Worm (Caenorhabditis elegans) whole organism, L4 larva: ENCODE results near the gene pals-18.

Source experiments
- F10B5.3 ChIP-seq: sonication (generic microtip); optimal IDR thresholded peaks from 2 replicates; lab custom pipeline; 2016; ENCODE audit warnings: mild to moderate bottlenecking, missing genetic modification characterization, missing compliant biosample characterization
- F44E2.7 ChIP-seq: fragments of 200-800 bp; sonication (Bioruptor generic); IDR thresholded peaks from 2 replicates; pipeline ENCODE4 v2.1.2; 2022; ENCODE audit warnings: missing genetic modification characterization, missing compliant biosample characterization
- F49E8.2 ChIP-seq: sonication (generic microtip); optimal IDR thresholded peaks from 2 replicates; lab custom pipeline; 2016; ENCODE audit warnings: missing compliant biosample characterization, mild to moderate bottlenecking, missing genetic modification characterization, borderline replicate concordance
- R02D3.7 ChIP-seq: fragments of 150-350 bp; sonication (generic microtip); optimal IDR thresholded peaks from 3 replicates; lab custom pipeline; 2014; ENCODE audit warnings: missing biosample characterization, missing genetic modification characterization
- T20F7.1 ChIP-seq: fragments of 200-800 bp; sonication (Bioruptor generic); optimal IDR thresholded peaks from 2 replicates; lab custom pipeline; 2018; ENCODE audit warnings: mild to moderate bottlenecking, missing genetic modification characterization, missing compliant biosample characterization
- T26A8.4 ChIP-seq: fragments of 200-800 bp; sonication (Bioruptor generic); IDR thresholded peaks from 2 replicates; pipeline ENCODE4 v1.3.6; 2022; ENCODE audit warnings: missing genetic modification characterization, missing compliant biosample characterization
- Y5F2A.4 ChIP-seq: fragments of 200-800 bp; sonication (Bioruptor generic); optimal IDR thresholded peaks from 2 replicates; lab custom pipeline; 2018; ENCODE audit warnings: mild to moderate bottlenecking, missing genetic modification characterization, missing compliant biosample characterization
- ZK337.2 ChIP-seq: fragments of 200-800 bp; sonication (Bioruptor generic); IDR thresholded peaks from 2 replicates; pipeline ENCODE4 v1.3.6; 2022; ENCODE audit warnings: missing genetic modification reagents, missing genetic modification characterization, missing compliant biosample characterization
- ZK546.5 ChIP-seq, 2 experiments: sonication (generic microtip); optimal IDR thresholded peaks; 2 replicates each; lab custom pipeline; 2017; ENCODE audit warnings: missing biosample characterization in 2 of 2, missing genetic modification characterization in 2 of 2
- aha-1 ChIP-seq: fragments of 150-350 bp; peaks from one replicate; lab custom pipeline; 2014; ENCODE audit warnings: missing biosample characterization, missing genetic modification characterization
- aly-2 ChIP-seq: sonication (generic microtip); optimal IDR thresholded peaks from 2 replicates; lab custom pipeline; 2018; ENCODE audit warnings: missing biosample characterization, missing genetic modification characterization
- ceh-28 ChIP-seq: fragments of 150-350 bp; optimal IDR thresholded peaks from 2 replicates; lab custom pipeline; 2014; ENCODE audit warnings: missing biosample characterization, missing genetic modification reagents, missing genetic modification characterization
- ceh-32 ChIP-seq: sonication (generic microtip); optimal IDR thresholded peaks from 2 replicates; lab custom pipeline; 2016; ENCODE audit warnings: mild to moderate bottlenecking, missing genetic modification characterization, missing compliant biosample characterization; ENCODE audit not compliant: poor library complexity
- ceh-62 ChIP-seq: sonication (generic microtip); optimal IDR thresholded peaks from 2 replicates; lab custom pipeline; 2017; ENCODE audit warnings: missing biosample characterization, missing genetic modification characterization
- ctbp-1 ChIP-seq: fragments of 200-800 bp; sonication (Bioruptor generic); IDR thresholded peaks from 2 replicates; pipeline ENCODE4 v1.3.6; 2022; ENCODE audit warnings: missing genetic modification reagents, missing genetic modification characterization, missing compliant biosample characterization
- daf-16 ChIP-seq, 3 experiments: sonication (generic microtip); optimal IDR thresholded peaks; 2 replicates each; lab custom pipeline; 2016 to 2017; ENCODE audit warnings: missing genetic modification characterization in 3 of 3, missing genetic modification reagents in 3 of 3, mild to moderate bottlenecking in 2 of 3, missing compliant biosample characterization in 2 of 3, missing biosample characterization in 1 of 3, moderate library complexity in 1 of 3
- dmd-8 ChIP-seq: fragments of 200-800 bp; sonication (Bioruptor generic); IDR thresholded peaks from 2 replicates; pipeline ENCODE4 v1.3.6; 2022; ENCODE audit warnings: missing genetic modification characterization, missing compliant biosample characterization
- egl-43 ChIP-seq: fragments of 200-800 bp; sonication (Bioruptor generic); IDR thresholded peaks from 2 replicates; pipeline ENCODE4 v1.3.6; 2022; ENCODE audit warnings: missing genetic modification reagents, missing genetic modification characterization, missing compliant biosample characterization
- fkh-10 ChIP-seq: fragments of 150-350 bp; optimal IDR thresholded peaks from 2 replicates; lab custom pipeline; 2014; ENCODE audit warnings: missing biosample characterization, missing genetic modification reagents, missing genetic modification characterization
- fos-1 ChIP-seq: fragments of 150-350 bp; optimal IDR thresholded peaks from 2 replicates; lab custom pipeline; 2014; ENCODE audit warnings: missing biosample characterization, missing genetic modification characterization
- gei-8 ChIP-seq: fragments of 200-800 bp; sonication (Bioruptor generic); optimal IDR thresholded peaks from 2 replicates; lab custom pipeline; 2018; ENCODE audit warnings: mild to moderate bottlenecking, missing genetic modification characterization, missing compliant biosample characterization
- hlh-30 ChIP-seq: sonication (generic microtip); optimal IDR thresholded peaks from 2 replicates; lab custom pipeline; 2017; ENCODE audit warnings: antibody characterized with exemption, mild to moderate bottlenecking, missing genetic modification characterization, missing compliant biosample characterization; ENCODE audit not compliant: insufficient read depth
- hmg-1.1 ChIP-seq: fragments of 200-800 bp; sonication (Bioruptor generic); IDR thresholded peaks from 2 replicates; pipeline ENCODE4 v1.3.6; 2022; ENCODE audit warnings: missing genetic modification reagents, missing genetic modification characterization, missing compliant biosample characterization
- lin-13 ChIP-seq: fragments of 150-350 bp; optimal IDR thresholded peaks from 2 replicates; lab custom pipeline; 2014; ENCODE audit warnings: missing biosample characterization, missing genetic modification reagents, missing genetic modification characterization
- lin-29 ChIP-seq: fragments of 200-800 bp; sonication (Bioruptor generic); IDR thresholded peaks from 2 replicates; pipeline ENCODE4 v1.3.6; 2022; ENCODE audit warnings: missing genetic modification reagents, missing genetic modification characterization, missing compliant biosample characterization
- lin-38 ChIP-seq: fragments of 200-800 bp; sonication (Bioruptor generic); IDR thresholded peaks from 2 replicates; pipeline ENCODE4 v1.3.6; 2022; ENCODE audit warnings: missing genetic modification reagents, missing genetic modification characterization, missing compliant biosample characterization
- lir-3 ChIP-seq: sonication (generic microtip); optimal IDR thresholded peaks from 2 replicates; lab custom pipeline; 2016; ENCODE audit warnings: mild to moderate bottlenecking, missing genetic modification characterization, missing compliant biosample characterization
- lsy-2 ChIP-seq, 2 experiments: fragments of 150-350 bp in 1 of 2; sonication (generic microtip) in 1 of 2; optimal IDR thresholded peaks; 2 replicates each; lab custom pipeline; 2014 to 2017; ENCODE audit warnings: missing biosample characterization in 2 of 2, missing genetic modification characterization in 2 of 2
- madf-9 ChIP-seq: fragments of 200-800 bp; sonication (Bioruptor generic); conservative IDR thresholded peaks from 2 replicates; pipeline ENCODE4 v1.3.6; 2022; ENCODE audit warnings: missing genetic modification reagents, missing genetic modification characterization, missing compliant biosample characterization
- mdl-1 ChIP-seq, 2 experiments: fragments of 150-350 bp in 1 of 2; sonication (generic microtip) in 1 of 2; optimal IDR thresholded peaks; 2 replicates each; lab custom pipeline; 2014 to 2017; ENCODE audit warnings: missing biosample characterization in 2 of 2, missing genetic modification characterization in 2 of 2
- mdt-29 ChIP-seq: fragments of 200-800 bp; sonication (Bioruptor generic); IDR thresholded peaks from 2 replicates; pipeline ENCODE4 v1.3.6; 2022; ENCODE audit warnings: missing genetic modification reagents, missing genetic modification characterization, missing compliant biosample characterization
- mep-1 ChIP-seq: fragments of 150-350 bp; sonication (generic microtip); optimal IDR thresholded peaks from 3 replicates; lab custom pipeline; 2014; ENCODE audit warnings: missing biosample characterization, missing genetic modification characterization
- mes-2 ChIP-seq: sonication (generic microtip); optimal IDR thresholded peaks from 2 replicates; lab custom pipeline; 2016; ENCODE audit warnings: missing genotype, mild to moderate bottlenecking, missing genetic modification characterization, missing compliant biosample characterization; ENCODE audit not compliant: poor library complexity, severe bottlenecking
- nhr-10 ChIP-seq: fragments of 150-350 bp; optimal IDR thresholded peaks from 2 replicates; lab custom pipeline; 2014; ENCODE audit warnings: missing biosample characterization, missing genetic modification characterization
- nhr-102 ChIP-seq: sonication (generic microtip); optimal IDR thresholded peaks from 2 replicates; lab custom pipeline; 2016; ENCODE audit warnings: mild to moderate bottlenecking, missing genetic modification characterization, moderate library complexity, missing compliant biosample characterization
- nhr-11 ChIP-seq: fragments of 150-350 bp; optimal IDR thresholded peaks from 2 replicates; lab custom pipeline; 2014; ENCODE audit warnings: missing biosample characterization, missing genetic modification characterization
- nhr-42 ChIP-seq: fragments of 200-800 bp; sonication (Bioruptor generic); IDR thresholded peaks from 2 replicates; pipeline ENCODE4 v1.3.6; 2022; ENCODE audit warnings: missing genetic modification characterization, missing compliant biosample characterization
- nhr-76 ChIP-seq: fragments of 150-350 bp; optimal IDR thresholded peaks from 2 replicates; lab custom pipeline; 2014; ENCODE audit warnings: missing biosample characterization, missing genetic modification characterization
- pha-4 ChIP-seq, 2 experiments: fragments of 150-350 bp in 1 of 2; fragments of 200-800 bp in 1 of 2; sonication (Bioruptor generic) in 1 of 2; IDR thresholded peaks in 1 of 2; optimal IDR thresholded peaks in 1 of 2; 2 replicates each; pipeline versions ENCODE4 v1.3.6 to Lab custom; 2014 to 2022; ENCODE audit warnings: missing genetic modification characterization in 2 of 2, missing genetic modification reagents in 2 of 2, missing biosample characterization in 1 of 2, missing compliant biosample characterization in 1 of 2
- pqm-1 ChIP-seq: sonication (generic microtip); optimal IDR thresholded peaks from 2 replicates; lab custom pipeline; 2017; ENCODE audit warnings: missing biosample characterization, missing genetic modification characterization
- set-16 ChIP-seq: fragments of 200-800 bp; sonication (Bioruptor generic); IDR thresholded peaks from 2 replicates; pipeline ENCODE4 v1.3.6; 2022; ENCODE audit warnings: missing genetic modification reagents, missing genetic modification characterization, missing compliant biosample characterization
- spr-1 ChIP-seq: sonication (generic microtip); optimal IDR thresholded peaks from 2 replicates; lab custom pipeline; 2016; ENCODE audit warnings: mild to moderate bottlenecking, missing genetic modification characterization, missing compliant biosample characterization
- vab-7 ChIP-seq: fragments of 200-800 bp; sonication (Bioruptor generic); IDR thresholded peaks from 2 replicates; pipeline ENCODE4 v1.3.6; 2022; ENCODE audit warnings: missing genetic modification reagents, missing genetic modification characterization, missing compliant biosample characterization
- zag-1 ChIP-seq: fragments of 150-350 bp; optimal IDR thresholded peaks from 2 replicates; lab custom pipeline; 2014; ENCODE audit warnings: missing biosample characterization, missing genetic modification characterization
- zfp-2 ChIP-seq: sonication (generic microtip); optimal IDR thresholded peaks from 2 replicates; lab custom pipeline; 2016; ENCODE audit warnings: mild to moderate bottlenecking, missing genetic modification characterization, missing compliant biosample characterization
- zip-11 ChIP-seq: fragments of 200-800 bp; sonication (Bioruptor generic); IDR thresholded peaks from 2 replicates; pipeline ENCODE4 v1.3.6; 2022; ENCODE audit warnings: missing genetic modification characterization, missing compliant biosample characterization
- ztf-11 ChIP-seq: fragments of 150-350 bp; optimal IDR thresholded peaks from 2 replicates; lab custom pipeline; 2014; ENCODE audit warnings: missing biosample characterization, missing genetic modification characterization

Gene pals-18

DNA sequence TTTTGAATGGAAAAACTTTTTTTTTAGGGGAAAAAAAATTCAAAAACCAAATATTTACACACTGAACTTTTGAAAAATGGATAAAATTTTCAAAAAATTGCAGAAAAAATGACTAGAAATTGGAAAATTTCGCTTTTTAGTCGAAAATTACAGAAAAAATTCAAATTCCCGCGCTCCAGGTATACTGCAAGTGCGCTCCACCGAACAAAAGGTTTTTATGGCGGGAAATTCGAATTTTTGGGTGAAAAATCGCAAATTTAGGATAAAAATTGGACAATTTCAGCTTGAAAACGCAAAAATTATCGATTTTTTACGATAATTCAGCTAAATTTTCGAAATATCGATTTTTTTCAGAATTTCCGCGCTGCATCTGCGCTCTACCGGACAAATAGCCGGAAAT, 26.1 kb downstream of the pals-18 start:
- TF ChIP-seq R02D3.7 (no peak), aly-2 (tag; lab: Kevin White, UChicago) (no peak), mdt-29 (no peak), nhr-76 (tag; lab: Kevin White, UChicago) (no peak), ceh-28 (tag; lab: Kevin White, UChicago) (peak; percentile 6), pqm-1 (tag; lab: Kevin White, UChicago) (no peak), lin-13 (GFP tag; lab: Kevin White, UChicago) (no peak), lin-38 (GFP tag; lab: Robert Waterston, UW) (peak; percentile 81), mdl-1 (tag; optimal IDR thresholded peaks at IDR 0.05; lab: Kevin White, UChicago) (no peak), pha-4 (GFP tag; IDR thresholded peaks at IDR 0.05; lab: Robert Waterston, UW) (no peak), pha-4 (tag; optimal IDR thresholded peaks at IDR 0.05; lab: Kevin White, UChicago) (no peak), aha-1 (tag; lab: Kevin White, UChicago) (peak; percentile 8)

ce11 chrIII:1429920-1430437, 26.8 kb downstream of the pals-18 start:
- TF ChIP-seq nhr-42: no peak
- TF ChIP-seq set-16 (GFP tag; lab: Robert Waterston, UW): no peak
- no peak for TF ChIP-seq lin-29 (GFP tag; lab: Robert Waterston, UW)
- no peak for TF ChIP-seq ztf-11 (tag; lab: Kevin White, UChicago)
- TF ChIP-seq egl-43 (GFP tag; lab: Robert Waterston, UW): no peak
- no peak for TF ChIP-seq madf-9 (GFP tag; lab: Robert Waterston, UW)
- no peak for TF ChIP-seq mes-2 (tag; lab: Kevin White, UChicago)
- TF ChIP-seq daf-16 (GFP tag; optimal IDR thresholded peaks at IDR 0.05; lab: Kevin White, UChicago): no peak
- TF ChIP-seq daf-16 (tag; optimal IDR thresholded peaks at IDR 0.05; lab: Kevin White, UChicago): no peak
- no peak for TF ChIP-seq aha-1 (tag; lab: Kevin White, UChicago)
- no peak for TF ChIP-seq spr-1 (tag; lab: Kevin White, UChicago)
- TF ChIP-seq F44E2.7 (GFP tag; lab: Robert Waterston, UW): no peak
- TF ChIP-seq mep-1 (tag; lab: Kevin White, UChicago): peak; percentile 10
- TF ChIP-seq nhr-11 (tag; lab: Kevin White, UChicago): no peak
- TF ChIP-seq lsy-2 (tag; optimal IDR thresholded peaks at IDR 0.05; lab: Kevin White, UChicago): peak in 1 of 2 experiments; percentile 7
- no peak for TF ChIP-seq nhr-10 (tag; lab: Kevin White, UChicago)
- TF ChIP-seq ceh-62 (tag; lab: Kevin White, UChicago): no peak
- peak; percentile 9 for TF ChIP-seq hlh-30
- no peak for TF ChIP-seq ZK546.5 (tag; optimal IDR thresholded peaks at IDR 0.05; lab: Kevin White, UChicago)
- TF ChIP-seq gei-8 (GFP tag; lab: Kevin White, UChicago): no peak
- TF ChIP-seq zag-1: no peak
- peak; percentile 61 for TF ChIP-seq hmg-1.1 (GFP tag; lab: Robert Waterston, UW)
- no peak for TF ChIP-seq ceh-28 (tag; lab: Kevin White, UChicago)
- TF ChIP-seq dmd-8 (GFP tag; lab: Robert Waterston, UW): no peak
- peak; percentile 11 for TF ChIP-seq fkh-10
- TF ChIP-seq vab-7 (GFP tag; lab: Robert Waterston, UW): no peak
- no peak for TF ChIP-seq lir-3 (tag; lab: Kevin White, UChicago)
- no peak for TF ChIP-seq ctbp-1 (GFP tag; lab: Robert Waterston, UW)
- TF ChIP-seq, all 104 proteins: peak for 5

- TF ChIP-seq aly-2 (tag; lab: Kevin White, UChicago) (no peak), T26A8.4 (GFP tag; lab: Robert Waterston, UW) (no peak), hlh-30 (no peak), set-16 (GFP tag; lab: Robert Waterston, UW) (peak; percentile 80), aha-1 (tag; lab: Kevin White, UChicago) (peak; percentile 24), F10B5.3 (tag; lab: Kevin White, UChicago) (no peak), T20F7.1 (no peak), ceh-28 (tag; lab: Kevin White, UChicago) (no peak), zfp-2 (no peak), lsy-2 (tag; optimal IDR thresholded peaks at IDR 0.05; lab: Kevin White, UChicago) (peak in 1 of 2 experiments; percentile 55), lin-29 (GFP tag; lab: Robert Waterston, UW) (no peak), F49E8.2 (no peak), zip-11 (GFP tag; lab: Robert Waterston, UW) (no peak), mdt-29 (no peak), ceh-32 (tag; lab: Kevin White, UChicago) (no peak), pqm-1 (tag; lab: Kevin White, UChicago) (no peak), fos-1 (tag; lab: Kevin White, UChicago) (no peak), ZK337.2 (GFP tag; lab: Robert Waterston, UW) (no peak), nhr-102 (tag; lab: Kevin White, UChicago) (no peak), Y5F2A.4 (GFP tag; lab: Kevin White, UChicago) (no peak)
Observed at ce11 chrIII:1436738-1437137, 33.5 kb downstream of the pals-18 start.
